Fruit fly (Drosophila melanogaster): ENCODE results near the gene Set.

The Set gene

dm6 chr3R:15310695-15311094, 47.3 kb downstream of the Set start:
- no peak for TF ChIP-seq Ravus (GFP tag; IDR thresholded peaks at IDR 0.05)
- no peak for TF ChIP-seq Sox102F (GFP tag; optimal IDR thresholded peaks at IDR 0.05)
- peak in 1 of 2 experiments; percentile 17 for TF ChIP-seq dpn (GFP tag; optimal IDR thresholded peaks at IDR 0.05)
- TF ChIP-seq ken (GFP tag; IDR thresholded peaks at IDR 0.05) = no peak
- TF ChIP-seq her (GFP tag; optimal IDR thresholded peaks at IDR 0.05) = no peak
- TF ChIP-seq ci (GFP tag; IDR thresholded peaks at IDR 0.05) = 0 out of 3 replicates have a peak, but pooled peaks have one; percentile 6
- peak; percentile 76 for TF ChIP-seq kah (GFP tag; optimal IDR thresholded peaks at IDR 0.05)
- peak; percentile 23 for TF ChIP-seq sens (GFP tag)
- no peak for TF ChIP-seq Atf-2 (GFP tag; optimal IDR thresholded peaks at IDR 0.05)
- TF ChIP-seq CG12769 (tag; optimal IDR thresholded peaks at IDR 0.05) = no peak
- 0 out of 2 replicates have a peak, but pooled peaks have one; percentile 8 for TF ChIP-seq vvl (GFP tag; IDR thresholded peaks at IDR 0.05)
- TF ChIP-seq sd (tag; optimal IDR thresholded peaks at IDR 0.05) = peak; percentile 36
- TF ChIP-seq CG17359 (tag; optimal IDR thresholded peaks at IDR 0.05) = no peak
- no peak for TF ChIP-seq Ptx1 (GFP tag; IDR thresholded peaks at IDR 0.05)
- TF ChIP-seq CG6854 (GFP tag; optimal IDR thresholded peaks at IDR 0.05) = no peak
- TF ChIP-seq cg (GFP tag; optimal IDR thresholded peaks at IDR 0.05) = peak; percentile 63
- TF ChIP-seq CG4424 (GFP tag; optimal IDR thresholded peaks at IDR 0.05) = no peak
- no peak for TF ChIP-seq z (GFP tag; IDR thresholded peaks at IDR 0.05)

dm6 chr3R:15313836-15314235, 50.5 kb downstream of the Set start:
- TF ChIP-seq nau (GFP tag; optimal IDR thresholded peaks at IDR 0.05) (no peak), Hr78 (GFP tag; optimal IDR thresholded peaks at IDR 0.05) (peak in 1 of 2 experiments; percentile 96), CG1832 (GFP tag; optimal IDR thresholded peaks at IDR 0.05) (peak; percentile 22), al (GFP tag; IDR thresholded peaks at IDR 0.05) (no peak), CG17612 (GFP tag; IDR thresholded peaks at IDR 0.05) (no peak), CG14441 (GFP tag; IDR thresholded peaks at IDR 0.05) (no peak), org-1 (GFP tag; optimal IDR thresholded peaks at IDR 0.05) (no peak), zf30C (GFP tag; optimal IDR thresholded peaks at IDR 0.05) (peak; percentile 28), CG10959 (GFP tag; IDR thresholded peaks at IDR 0.05) (no peak), CG6765 (GFP tag; optimal IDR thresholded peaks at IDR 0.05) (no peak), gcm2 (GFP tag; optimal IDR thresholded peaks at IDR 0.05) (no peak), Six4 (GFP tag; optimal IDR thresholded peaks at IDR 0.05) (no peak), Camta (GFP tag; optimal IDR thresholded peaks at IDR 0.05) (no peak), salm (tag; optimal IDR thresholded peaks at IDR 0.05) (no peak), Med (GFP tag) (peak; percentile 22), bsh (GFP tag; optimal IDR thresholded peaks at IDR 0.05) (no peak), HLHmδ (GFP tag; optimal IDR thresholded peaks at IDR 0.05) (no peak), CG13894 (tag; optimal IDR thresholded peaks at IDR 0.05) (no peak), Ets65A (GFP tag) (peak; percentile 66)

Measured in whole organism, embryonic.